Fruit fly (Drosophila melanogaster) whole organism, prepupa: ENCODE measurements around the gene ninaE.

Source experiments
- Blimp-1 ChIP-seq: fragments of 200-800 bp; sonication (Bioruptor generic); optimal IDR thresholded peaks from 3 replicates; lab custom pipeline; 2017; ENCODE audit warnings: missing biosample characterization, missing genetic modification characterization, mild to moderate bottlenecking, moderate library complexity, missing genetic modification reagents
- CG10631 ChIP-seq: fragments of 200-800 bp; sonication (Bioruptor generic); optimal IDR thresholded peaks from 2 replicates; lab custom pipeline; 2016; ENCODE audit warnings: missing biosample characterization, missing genetic modification characterization
- CG10669 ChIP-seq: fragments of 200-800 bp; sonication (Bioruptor generic); optimal IDR thresholded peaks from 3 replicates; lab custom pipeline; 2018; ENCODE audit warnings: missing biosample characterization, mild to moderate bottlenecking, missing genetic modification characterization, moderate library complexity
- CG11294 ChIP-seq: fragments of 200-800 bp; sonication (Bioruptor generic); IDR thresholded peaks from 2 replicates; pipeline ENCODE4 v1.3.6; 2022; ENCODE audit warnings: missing biosample characterization, missing genetic modification characterization
- CG11762 ChIP-seq: fragments of 200-800 bp; sonication (Bioruptor generic); optimal IDR thresholded peaks from 3 replicates; lab custom pipeline; 2016; ENCODE audit warnings: missing biosample characterization, missing genetic modification characterization; ENCODE audit not compliant: insufficient read depth
- CG15336 ChIP-seq: fragments of 200-800 bp; sonication (Bioruptor generic); IDR thresholded peaks from 2 replicates; pipeline ENCODE4 v1.3.6; 2022; ENCODE audit warnings: missing biosample characterization, missing genetic modification characterization
- CG16779 ChIP-seq: fragments of 200-800 bp; sonication (Bioruptor generic); optimal IDR thresholded peaks from 3 replicates; lab custom pipeline; 2017; ENCODE audit warnings: missing biosample characterization, mild to moderate bottlenecking, missing genetic modification characterization
- CG31627 ChIP-seq: fragments of 200-800 bp; sonication (Bioruptor generic); optimal IDR thresholded peaks from 3 replicates; lab custom pipeline; 2016; ENCODE audit warnings: missing biosample characterization, missing genetic modification characterization
- CG32006 ChIP-seq: fragments of 200-800 bp; sonication (Bioruptor generic); optimal IDR thresholded peaks from 3 replicates; lab custom pipeline; 2017; ENCODE audit warnings: missing biosample characterization, mild to moderate bottlenecking, missing genetic modification characterization
- CG3919 ChIP-seq: fragments of 200-800 bp; sonication (Bioruptor generic); optimal IDR thresholded peaks from 3 replicates; lab custom pipeline; 2016; ENCODE audit warnings: missing biosample characterization, missing genetic modification characterization
- CG4318 ChIP-seq: fragments of 200-800 bp; sonication (Bioruptor generic); optimal IDR thresholded peaks from 3 replicates; lab custom pipeline; 2017; ENCODE audit warnings: missing biosample characterization, mild to moderate bottlenecking, missing genetic modification characterization
- CG6163 ChIP-seq: fragments of 200-800 bp; sonication (Bioruptor generic); IDR thresholded peaks from 3 replicates; pipeline ENCODE4 v1.3.6; 2022; ENCODE audit warnings: missing biosample characterization, missing genetic modification characterization
- CG6276 ChIP-seq: fragments of 200-800 bp; sonication (Bioruptor generic); optimal IDR thresholded peaks from 2 replicates; lab custom pipeline; 2017; ENCODE audit warnings: missing biosample characterization, mild to moderate bottlenecking, missing genetic modification characterization
- CG6792 ChIP-seq: fragments of 200-800 bp; sonication (Bioruptor generic); optimal IDR thresholded peaks from 3 replicates; lab custom pipeline; 2016; ENCODE audit warnings: missing biosample characterization, missing genetic modification characterization
- CG6808 ChIP-seq: fragments of 200-800 bp; sonication (Bioruptor generic); optimal IDR thresholded peaks from 3 replicates; lab custom pipeline; 2017; ENCODE audit warnings: missing biosample characterization, missing genetic modification characterization, mild to moderate bottlenecking, moderate library complexity, missing genetic modification reagents
- CG6854 ChIP-seq: fragments of 200-800 bp; sonication (Bioruptor generic); optimal IDR thresholded peaks from 2 replicates; lab custom pipeline; 2017; ENCODE audit warnings: missing biosample characterization, mild to moderate bottlenecking, missing genetic modification characterization
- CG7368 ChIP-seq: fragments of 200-800 bp; sonication (Bioruptor generic); optimal IDR thresholded peaks from 3 replicates; lab custom pipeline; 2016; ENCODE audit warnings: missing biosample characterization, missing genetic modification characterization
- CG8119 ChIP-seq: fragments of 200-800 bp; sonication (Bioruptor generic); IDR thresholded peaks from 3 replicates; pipeline ENCODE4 v1.3.6; 2022; ENCODE audit warnings: missing biosample characterization, missing genetic modification characterization
- CG8632 ChIP-seq: fragments of 200-800 bp; sonication (Bioruptor generic); optimal IDR thresholded peaks from 3 replicates; lab custom pipeline; 2016; ENCODE audit warnings: missing biosample characterization, missing genetic modification characterization
- CG9139 ChIP-seq: fragments of 200-800 bp; sonication (Bioruptor generic); optimal IDR thresholded peaks from 3 replicates; lab custom pipeline; 2017; ENCODE audit warnings: missing biosample characterization, mild to moderate bottlenecking, missing genetic modification characterization
- Eip75B ChIP-seq: fragments of 200-800 bp; sonication (Bioruptor generic); optimal IDR thresholded peaks from 3 replicates; lab custom pipeline; 2016; ENCODE audit warnings: missing biosample characterization, missing genetic modification characterization
- Eip78C ChIP-seq: fragments of 200-800 bp; sonication (Bioruptor generic); peaks from one replicate; lab custom pipeline; 2016; ENCODE audit warnings: missing biosample characterization, missing genetic modification characterization
- Eip93F ChIP-seq: fragments of 200-800 bp; sonication (Bioruptor generic); optimal IDR thresholded peaks from 2 replicates; lab custom pipeline; 2016; ENCODE audit warnings: missing biosample characterization, mild to moderate bottlenecking, missing genetic modification characterization
- Ets21C ChIP-seq: fragments of 200-800 bp; sonication (Bioruptor generic); optimal IDR thresholded peaks from 3 replicates; lab custom pipeline; 2016; ENCODE audit warnings: missing biosample characterization, missing genetic modification characterization
- Ets96B ChIP-seq: fragments of 200-800 bp; optimal IDR thresholded peaks from 2 replicates; lab custom pipeline; 2019; ENCODE audit warnings: missing biosample characterization, mild to moderate bottlenecking, missing genetic modification characterization, moderate library complexity
- Gug ChIP-seq: fragments of 200-800 bp; sonication (Bioruptor generic); IDR thresholded peaks from 2 replicates; pipeline ENCODE4 v1.3.6; 2022; ENCODE audit warnings: missing biosample characterization, missing genetic modification characterization
- Hr38 ChIP-seq: sonication (Bioruptor generic); optimal IDR thresholded peaks from 2 replicates; lab custom pipeline; 2016; ENCODE audit warnings: missing biosample characterization, missing genetic modification characterization
- Sox14 ChIP-seq: fragments of 200-800 bp; sonication (Bioruptor generic); optimal IDR thresholded peaks from 3 replicates; lab custom pipeline; 2016; ENCODE audit warnings: missing biosample characterization, missing genetic modification characterization
- Sox15 ChIP-seq: fragments of 200-800 bp; sonication (Bioruptor generic); optimal IDR thresholded peaks from 3 replicates; lab custom pipeline; 2016; ENCODE audit warnings: missing biosample characterization, missing genetic modification characterization
- cyc ChIP-seq: fragments of 200-800 bp; sonication (Bioruptor generic); optimal IDR thresholded peaks from 3 replicates; lab custom pipeline; 2016; ENCODE audit warnings: missing biosample characterization, missing genetic modification characterization
- dsx ChIP-seq: fragments of 200-800 bp; optimal IDR thresholded peaks from 3 replicates; lab custom pipeline; 2019; ENCODE audit warnings: missing biosample characterization, mild to moderate bottlenecking, missing genetic modification characterization, moderate library complexity; ENCODE audit not compliant: poor library complexity, severe bottlenecking
- eg ChIP-seq: fragments of 200-800 bp; sonication (Bioruptor generic); IDR thresholded peaks from 3 replicates; pipeline ENCODE4 v1.3.6; 2022; ENCODE audit warnings: missing biosample characterization, missing genetic modification characterization
- esn ChIP-seq: fragments of 200-800 bp; sonication (Bioruptor generic); optimal IDR thresholded peaks from 2 replicates; lab custom pipeline; 2016; ENCODE audit warnings: missing biosample characterization, mild to moderate bottlenecking, missing genetic modification characterization, moderate library complexity
- fkh ChIP-seq: fragments of 200-800 bp; sonication (Bioruptor generic); optimal IDR thresholded peaks from 3 replicates; lab custom pipeline; 2017; ENCODE audit warnings: missing biosample characterization, mild to moderate bottlenecking, missing genetic modification characterization, moderate library complexity
- net ChIP-seq: fragments of 200-800 bp; sonication (Bioruptor generic); optimal IDR thresholded peaks from 3 replicates; lab custom pipeline; 2016; ENCODE audit warnings: missing biosample characterization, missing genetic modification characterization
- pdm3 ChIP-seq: fragments of 200-800 bp; sonication (Bioruptor generic); optimal IDR thresholded peaks from 3 replicates; lab custom pipeline; 2016; ENCODE audit warnings: missing biosample characterization, missing genetic modification characterization
- salr ChIP-seq, 2 experiments: fragments of 200-800 bp; sonication (Bioruptor generic); optimal IDR thresholded peaks; 3 replicates each; lab custom pipeline; 2016 to 2018; ENCODE audit warnings: missing biosample characterization in 2 of 2, missing genetic modification characterization in 2 of 2, mild to moderate bottlenecking in 1 of 2
- ss ChIP-seq, 2 experiments: fragments of 200-800 bp; sonication (Bioruptor generic); optimal IDR thresholded peaks; 2 replicates in 1 of 2; 3 replicates in 1 of 2; lab custom pipeline; 2017 to 2018; ENCODE audit warnings: mild to moderate bottlenecking in 2 of 2, missing biosample characterization in 2 of 2, missing genetic modification characterization in 2 of 2, moderate library complexity in 1 of 2
- svp ChIP-seq: fragments of 200-800 bp; sonication (Bioruptor generic); peaks from one replicate; lab custom pipeline; 2016; ENCODE audit warnings: missing biosample characterization, missing genetic modification characterization
- topi ChIP-seq: fragments of 200-800 bp; sonication (Bioruptor generic); optimal IDR thresholded peaks from 3 replicates; lab custom pipeline; 2016; ENCODE audit warnings: missing biosample characterization, missing genetic modification characterization
- vri ChIP-seq: fragments of 200-800 bp; sonication (Bioruptor generic); optimal IDR thresholded peaks from 3 replicates; lab custom pipeline; 2016; ENCODE audit warnings: missing biosample characterization, mild to moderate bottlenecking, missing genetic modification characterization

ninaE gene

DNA sequence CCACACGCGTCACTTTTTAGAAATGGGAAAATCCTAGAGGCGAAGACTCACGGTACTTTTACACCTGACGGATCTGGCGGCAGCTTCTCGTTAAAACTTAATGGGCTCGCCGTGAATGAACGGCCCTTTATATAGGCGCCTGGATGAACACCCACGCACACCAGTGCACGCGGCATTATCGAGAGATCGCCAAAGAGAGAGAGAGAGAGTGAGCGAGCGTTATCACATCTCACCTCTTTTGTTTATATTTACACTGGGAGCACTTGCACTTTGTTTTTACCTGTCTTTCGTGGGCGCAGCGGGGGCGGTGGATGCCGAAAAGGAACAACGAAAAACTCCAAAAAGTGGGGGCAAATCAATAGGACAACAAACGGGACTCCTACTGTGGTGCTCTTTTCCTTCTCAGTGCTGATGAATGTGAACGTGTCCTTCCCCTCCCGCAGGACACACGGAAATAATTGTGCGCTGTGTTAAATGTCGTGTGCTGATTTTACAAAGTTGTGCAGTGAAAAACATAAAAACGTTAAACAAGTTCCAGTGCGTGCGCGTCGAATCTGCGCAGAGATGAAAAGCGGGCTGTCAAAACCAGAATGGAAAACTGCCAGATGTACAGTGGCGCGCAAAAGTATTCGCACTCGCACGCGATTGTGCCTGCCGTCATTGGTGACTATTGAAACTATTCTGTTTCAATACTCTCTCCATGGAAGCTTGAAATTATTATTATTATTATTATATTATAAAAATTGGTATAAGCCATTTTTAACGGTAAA lies 12.7 kb downstream of the ninaE start, which contains the start of gene Mrp5 (continued):
- peak; percentile 60 for TF ChIP-seq CG6163 (GFP tag; lab: Robert Waterston, UW)
- TF ChIP-seq CG32006 (GFP tag; lab: Kevin White, UChicago): no peak

DNA sequence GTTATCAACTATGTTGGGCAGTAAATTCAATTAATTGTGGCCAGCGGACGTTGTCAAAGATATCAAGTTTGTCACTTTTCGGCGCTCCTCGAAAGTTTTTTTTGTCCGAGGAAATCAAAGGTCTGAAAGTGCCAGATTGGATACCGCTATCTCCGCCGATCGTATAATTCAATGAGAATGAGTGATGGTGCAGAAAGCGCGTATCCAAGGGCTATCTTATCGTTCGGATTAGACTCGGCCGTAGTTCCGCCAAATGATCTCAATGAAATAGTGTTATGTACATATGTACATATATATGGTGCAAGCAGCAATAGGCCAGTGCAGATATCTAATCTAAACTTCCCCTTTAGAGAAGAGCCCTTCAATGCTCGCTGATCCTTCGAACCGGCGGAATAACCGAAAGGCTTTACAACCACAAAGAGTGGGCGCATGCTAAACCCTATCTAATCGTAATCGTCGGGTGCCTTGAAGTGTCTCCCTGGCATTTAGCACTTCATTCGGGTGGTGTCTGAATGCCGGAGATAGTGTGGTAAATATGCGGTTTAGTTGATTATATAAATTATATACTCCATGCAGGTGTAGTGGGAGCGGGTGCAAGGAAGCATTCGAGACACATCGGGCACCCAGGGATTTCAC lies 14.8 kb downstream of the ninaE start:
- TF ChIP-seq CG7368 (GFP tag; lab: Kevin White, UChicago): no peak
- no peak for TF ChIP-seq topi (GFP tag; lab: Kevin White, UChicago)
- TF ChIP-seq Sox15: no peak
- no peak for TF ChIP-seq CG8119 (GFP tag; lab: Robert Waterston, UW)
- no peak for TF ChIP-seq CG6276
- no peak for TF ChIP-seq Ets21C (GFP tag; lab: Kevin White, UChicago)
- no peak for TF ChIP-seq cyc (GFP tag; lab: Kevin White, UChicago)
- no peak for TF ChIP-seq CG16779 (tag; lab: Kevin White, UChicago)
- TF ChIP-seq Blimp-1 (GFP tag; lab: Kevin White, UChicago): no peak
- TF ChIP-seq CG6792: no peak
- TF ChIP-seq CG3919 (GFP tag; lab: Kevin White, UChicago): no peak
- no peak for TF ChIP-seq CG32006 (GFP tag; lab: Kevin White, UChicago)

DNA sequence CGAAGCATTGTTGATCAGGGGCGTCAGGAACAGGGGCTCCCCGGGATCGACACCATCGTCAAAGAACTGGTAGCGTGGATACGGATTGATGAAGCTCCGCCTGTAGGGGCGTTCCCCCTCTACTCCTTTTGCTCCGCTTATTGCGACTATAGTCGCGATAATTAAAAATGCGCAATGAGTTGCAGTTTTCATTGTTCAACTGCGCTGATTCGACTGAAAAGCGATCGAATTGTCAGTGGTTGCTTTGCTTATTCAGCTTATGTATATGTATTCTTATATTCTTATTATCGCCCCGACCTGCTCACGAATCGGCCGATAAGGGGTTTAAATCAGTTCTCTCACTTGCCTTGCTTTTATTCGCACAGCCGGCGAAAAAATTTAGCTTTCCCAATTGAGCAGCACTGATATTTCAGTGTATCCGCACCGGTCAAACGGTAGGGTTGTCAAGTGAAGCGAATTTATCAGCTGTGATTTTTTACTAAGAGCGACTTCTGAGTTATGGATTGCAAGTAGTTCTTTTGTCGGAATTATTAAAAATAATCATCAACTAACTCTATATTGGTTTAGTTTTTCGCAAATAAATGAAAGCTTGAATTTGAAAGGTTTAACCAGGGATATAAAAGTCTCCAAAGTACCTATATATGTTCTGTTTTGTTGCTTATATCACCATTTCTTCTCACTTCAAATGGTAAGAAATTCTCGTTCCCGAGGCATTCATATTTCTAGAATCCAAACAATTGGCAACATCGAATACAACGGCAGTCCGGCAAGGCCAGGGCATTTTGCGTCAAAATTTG lies 23.8 kb downstream of the ninaE start, which contains the start of the genes CG4572 and CG4686:
TSS of gene CG4572 (minus strand) at position 415 of the 797 bp plus-strand sequence.
TSS of gene CG4686 (plus strand) at position 518 of the 797 bp plus-strand sequence.
- TF ChIP-seq dsx (GFP tag; lab: Kevin White, UChicago): peak; percentile 63
- peak; percentile 85 for TF ChIP-seq pdm3 (GFP tag; lab: Kevin White, UChicago)
- TF ChIP-seq Gug (GFP tag; lab: Robert Waterston, UW): peak; percentile 83
- no peak for TF ChIP-seq fkh (GFP tag; lab: Kevin White, UChicago)
- TF ChIP-seq Eip93F (GFP tag; lab: Kevin White, UChicago): peak; percentile 85
- TF ChIP-seq net (GFP tag; lab: Kevin White, UChicago): peak; percentile 75
- peak; percentile 79 for TF ChIP-seq topi (GFP tag; lab: Kevin White, UChicago)
- peak; percentile 74 for TF ChIP-seq Sox14
- TF ChIP-seq CG4318 (GFP tag; lab: Kevin White, UChicago): peak; percentile 73
- TF ChIP-seq svp (GFP tag; lab: Kevin White, UChicago): no peak
- TF ChIP-seq CG15336 (GFP tag; lab: Robert Waterston, UW): peak; percentile 71
- peak; percentile 77 for TF ChIP-seq Ets21C (GFP tag; lab: Kevin White, UChicago)
- peak; percentile 67 for TF ChIP-seq Ets96B (tag; lab: Kevin White, UChicago)
- TF ChIP-seq CG6276: no peak
- peak; percentile 57 for TF ChIP-seq CG9139 (GFP tag; lab: Kevin White, UChicago)
- peak; percentile 26 to 83 for TF ChIP-seq salr (GFP tag; optimal IDR thresholded peaks at IDR 0.05; lab: Kevin White, UChicago)
- no peak for TF ChIP-seq Hr38 (GFP tag; lab: Kevin White, UChicago)
- TF ChIP-seq CG11294 (GFP tag; lab: Robert Waterston, UW): peak; percentile 79
- TF ChIP-seq CG10631: peak; percentile 85
- TF ChIP-seq CG11762 (GFP tag; lab: Kevin White, UChicago): peak; percentile 81
- peak; percentile 67 for TF ChIP-seq CG8632
- TF ChIP-seq CG8119 (GFP tag; lab: Robert Waterston, UW): peak; percentile 74
- TF ChIP-seq ss (GFP tag; optimal IDR thresholded peaks at IDR 0.05; lab: Kevin White, UChicago): peak in 1 of 2 experiments; percentile 39
- TF ChIP-seq Sox15: peak; percentile 73
- TF ChIP-seq esn (GFP tag; lab: Kevin White, UChicago): peak; percentile 87
- peak; percentile 71 for TF ChIP-seq CG6792
- peak; percentile 85; the same call in 2 of the 3 replicates for TF ChIP-seq eg (GFP tag; lab: Robert Waterston, UW)
- TF ChIP-seq Eip75B: peak; percentile 80
- TF ChIP-seq CG6808 (GFP tag; lab: Kevin White, UChicago): peak; percentile 62
- peak; percentile 59 for TF ChIP-seq vri
- TF ChIP-seq Eip78C (GFP tag; lab: Kevin White, UChicago): peak; percentile 92
- TF ChIP-seq CG6854 (GFP tag; lab: Kevin White, UChicago): peak; percentile 8
- TF ChIP-seq Blimp-1 (GFP tag; lab: Kevin White, UChicago): peak; percentile 47
- peak; percentile 83 for TF ChIP-seq CG32006 (GFP tag; lab: Kevin White, UChicago)
- peak; percentile 90 for TF ChIP-seq CG31627 (GFP tag; lab: Kevin White, UChicago)
- TF ChIP-seq CG6163 (GFP tag; lab: Robert Waterston, UW): peak; percentile 77
- TF ChIP-seq cyc (GFP tag; lab: Kevin White, UChicago): peak; percentile 84
- TF ChIP-seq CG10669 (GFP tag; lab: Kevin White, UChicago): peak; percentile 74
